Fruit fly (Drosophila melanogaster) whole organism: Measurements from ENCODE around the gene CG4770.

Source experiments
- CG8478 ChIP-seq: fragments of >200 bp; optimal IDR thresholded peaks from 2 replicates; lab custom pipeline; 2018; ENCODE audit warnings: inconsistent platforms
- Dll ChIP-seq: fragments of >200 bp; optimal IDR thresholded peaks from 2 replicates; lab custom pipeline; 2017
- EcR ChIP-seq, 2 experiments: fragments of >200 bp; optimal IDR thresholded peaks; 2 replicates each; lab custom pipeline; 2017; ENCODE audit warnings: missing biosample characterization in 2 of 2, missing genetic modification characterization in 2 of 2, missing genetic modification reagents in 2 of 2
- usp ChIP-seq: fragments of >200 bp; optimal IDR thresholded peaks from 2 replicates; lab custom pipeline; 2017; ENCODE audit warnings: missing biosample characterization, missing genetic modification characterization, mixed read lengths

DNA sequence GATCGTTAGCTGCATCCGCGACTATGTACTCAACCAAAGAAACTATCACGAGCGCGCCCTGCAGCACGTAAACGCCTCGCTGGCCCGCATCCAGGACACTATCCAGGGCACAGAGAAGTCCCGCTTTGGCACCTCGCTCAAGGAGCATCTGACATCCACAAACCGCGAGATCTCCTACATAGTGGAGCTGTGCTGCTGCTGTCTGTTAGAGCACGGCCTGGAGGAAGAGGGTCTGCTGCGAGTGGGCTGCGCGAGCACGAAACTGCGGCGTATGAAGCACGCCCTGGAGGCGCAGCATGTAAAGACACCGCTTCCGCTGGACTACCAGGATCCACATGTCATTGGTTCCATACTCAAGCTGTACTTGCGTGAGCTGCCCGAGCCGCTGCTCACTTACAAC lies 7.3 kb upstream of the CG4770 start:
- no peak for TF ChIP-seq EcR (GFP tag; optimal IDR thresholded peaks at IDR 0.05; lab: Kevin White, UChicago)
- TF ChIP-seq Dll (lab: Kevin White, UChicago): no peak
- no peak for TF ChIP-seq usp (GFP tag; lab: Kevin White, UChicago)
- TF ChIP-seq CG8478 (lab: Kevin White, UChicago): no peak
